Worm (Caenorhabditis elegans): Measurements from ENCODE around the gene Y38E10A.1.

DNA sequence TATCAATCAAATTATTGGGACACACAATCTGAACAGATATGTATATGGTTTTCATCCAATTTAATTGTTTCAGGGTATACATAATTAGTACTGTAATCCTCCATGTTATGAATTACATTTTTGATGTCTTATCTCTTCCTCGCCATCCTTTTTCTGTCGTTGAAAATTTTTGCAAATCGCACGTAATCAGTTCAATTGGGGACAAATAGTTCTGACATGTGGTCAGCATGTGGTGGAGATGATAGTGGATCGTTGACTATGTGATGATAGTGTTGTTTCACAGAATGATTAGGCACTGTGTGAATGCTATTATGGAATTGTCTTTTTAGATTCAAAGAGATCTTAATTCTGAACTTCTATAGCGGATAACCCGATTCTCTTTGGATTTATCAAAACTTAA lies 45.0 kb upstream of the Y38E10A.1 start:
- no peak for TF ChIP-seq C17E4.6 (GFP tag; IDR thresholded peaks at IDR 0.05)
- TF ChIP-seq F22D6.2 (tag; optimal IDR thresholded peaks at IDR 0.05): no peak
- TF ChIP-seq unc-62 (GFP tag; optimal IDR thresholded peaks at IDR 0.05): no peak
- TF ChIP-seq F39B2.1 (GFP tag; IDR thresholded peaks at IDR 0.05): no peak
- no peak for TF ChIP-seq Y56A3A.18 (GFP tag; IDR thresholded peaks at IDR 0.05)
- no peak for TF ChIP-seq F33H1.4 (GFP tag; IDR thresholded peaks at IDR 0.05)
- no peak for TF ChIP-seq lir-1 (GFP tag; conservative IDR thresholded peaks at IDR 0.05)
- no peak for TF ChIP-seq T07F8.4 (tag; optimal IDR thresholded peaks at IDR 0.05)
- no peak for TF ChIP-seq dpl-1 (GFP tag; optimal IDR thresholded peaks at IDR 0.05)
- TF ChIP-seq ceh-40 (GFP tag; IDR thresholded peaks at IDR 0.05): no peak
